Worm (Caenorhabditis elegans): ENCODE data around the gene Y57A10A.27.
"Not testable (repeated sequence)": the region's sequence is repeated elsewhere in the genome, so short reads cannot be mapped to it uniquely, and the experiment has no call there.

Gene Y57A10A.27

DNA sequence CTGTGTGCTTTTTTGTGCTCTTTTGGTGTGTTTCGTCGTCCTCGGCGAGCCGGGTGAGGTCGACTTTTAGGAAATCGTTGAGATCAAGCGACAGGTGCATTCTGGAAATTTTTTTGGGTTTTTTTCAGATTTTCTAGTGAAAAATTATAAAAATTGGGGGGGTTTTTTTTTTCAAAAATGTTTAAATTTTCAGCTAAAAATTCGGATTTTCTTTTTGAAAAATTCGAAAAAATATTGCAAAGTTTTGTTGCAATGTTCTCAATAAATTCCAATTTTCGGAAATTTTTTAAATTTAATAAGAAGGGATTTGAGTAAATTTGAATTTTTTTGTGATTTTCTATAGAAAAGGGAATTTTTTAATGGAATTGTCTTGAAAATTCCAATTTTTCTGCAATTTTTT lies at the start of gene Y57A10A.27:
Y57A10A.27 (minus strand) TSS at position 101 of the 400 bp plus-strand sequence.
- TF ChIP-seq nhr-11 (tag; optimal IDR thresholded peaks at IDR 0.05), result no peak
- no peak for TF ChIP-seq nhr-77 (tag; optimal IDR thresholded peaks at IDR 0.05)
- TF ChIP-seq unc-62 (GFP tag; optimal IDR thresholded peaks at IDR 0.05), result no peak
- no peak for TF ChIP-seq alr-1 (tag; optimal IDR thresholded peaks at IDR 0.05)
- TF ChIP-seq nhr-23 (tag; optimal IDR thresholded peaks at IDR 0.05), result no peak
- TF ChIP-seq unc-55 (GFP tag; optimal IDR thresholded peaks at IDR 0.05), result no peak
- TF ChIP-seq lin-11 (tag; optimal IDR thresholded peaks at IDR 0.05), result no peak
- TF ChIP-seq aly-2 (tag; optimal IDR thresholded peaks at IDR 0.05), result no peak
- no peak for TF ChIP-seq ztf-11 (tag; optimal IDR thresholded peaks at IDR 0.05)
- no peak for TF ChIP-seq lin-39 (tag; optimal IDR thresholded peaks at IDR 0.05)
- TF ChIP-seq nhr-25 (tag; optimal IDR thresholded peaks at IDR 0.05), result no peak
- no peak for TF ChIP-seq ztf-1 (GFP tag; conservative IDR thresholded peaks at IDR 0.05)
- TF ChIP-seq nhr-129 (tag; optimal IDR thresholded peaks at IDR 0.05), result no peak
- TF ChIP-seq snpc-4 (tag; optimal IDR thresholded peaks at IDR 0.05), result no peak
- no peak for TF ChIP-seq egl-27 (tag; optimal IDR thresholded peaks at IDR 0.05)
- no peak for TF ChIP-seq nhr-10 (tag; optimal IDR thresholded peaks at IDR 0.05)
- no peak for TF ChIP-seq sma-9 (GFP tag; optimal IDR thresholded peaks at IDR 0.05)
- TF ChIP-seq sma-9 (tag; optimal IDR thresholded peaks at IDR 0.05), result no peak
- no peak for TF ChIP-seq lin-13 (GFP tag; optimal IDR thresholded peaks at IDR 0.05)
- no peak for TF ChIP-seq ztf-4 (tag; optimal IDR thresholded peaks at IDR 0.05)
- no peak for TF ChIP-seq C34F6.9 (tag; optimal IDR thresholded peaks at IDR 0.05)

DNA sequence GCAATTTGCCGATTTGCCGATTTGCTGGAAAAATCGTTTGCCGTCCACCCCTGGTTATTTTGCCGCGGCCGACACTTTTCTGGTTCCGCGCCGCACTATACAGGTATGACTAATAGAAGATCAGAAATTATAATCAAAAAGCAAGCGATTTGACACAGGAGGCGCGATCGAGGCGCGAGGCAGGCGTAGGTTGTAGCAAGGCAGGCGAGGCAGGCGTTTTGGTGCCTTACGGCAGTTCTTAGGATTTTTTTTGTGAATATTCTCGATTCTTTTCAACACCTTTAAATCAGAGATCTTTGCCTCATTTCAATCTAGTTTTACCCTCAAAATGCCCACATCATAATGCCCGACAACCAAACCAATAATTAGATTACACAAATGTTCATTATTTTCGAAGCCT lies 49.3 kb upstream of the Y57A10A.27 start, which contains the start of gene sre-56:
sre-56 (plus strand) TSS at position 301 of the 400 bp plus-strand sequence.
- TF ChIP-seq ztf-4 (tag; optimal IDR thresholded peaks at IDR 0.05), result no peak
- no peak for TF ChIP-seq lsy-2 (tag; optimal IDR thresholded peaks at IDR 0.05)
- no peak for TF ChIP-seq crh-2 (tag; optimal IDR thresholded peaks at IDR 0.05)

ce11 chrII:12323305-12323704 lies 48.5 kb upstream of the Y57A10A.27 start, which contains the start of gene sre-53:
Gene sre-53, minus strand, starts transcription at chrII:12323405.
- TF ChIP-seq gmeb-1 (tag; optimal IDR thresholded peaks at IDR 0.05) (no peak), lsy-2 (tag; optimal IDR thresholded peaks at IDR 0.05) (no peak), alr-1 (tag; optimal IDR thresholded peaks at IDR 0.05) (no peak), ama-1 (optimal IDR thresholded peaks at IDR 0.05) (no peak), nhr-12 (tag; optimal IDR thresholded peaks at IDR 0.05) (no peak), Y55F3AM.14 (GFP tag; optimal IDR thresholded peaks at IDR 0.05) (no peak), lin-39 (tag; optimal IDR thresholded peaks at IDR 0.05) (no peak), ceh-16 (tag; optimal IDR thresholded peaks at IDR 0.05) (no peak)

DNA sequence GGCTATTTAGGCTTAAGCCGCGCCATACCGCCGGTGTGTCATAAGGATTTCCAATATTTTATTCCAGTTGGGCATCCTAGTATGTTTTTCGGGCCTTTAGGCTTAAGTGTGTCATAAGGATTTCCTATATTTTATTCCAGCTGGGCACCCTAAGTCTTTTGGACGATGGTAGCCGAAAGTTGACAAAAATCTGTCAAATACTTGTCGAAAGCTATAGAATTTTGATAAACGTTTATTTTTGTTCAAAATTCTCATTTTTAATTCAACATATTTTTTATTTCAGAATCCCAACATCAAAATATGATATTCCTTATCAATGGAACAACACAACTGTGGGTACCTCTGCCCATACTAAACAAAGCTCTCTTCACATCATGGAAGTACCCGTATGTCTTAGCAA lies 43.7 kb upstream of the Y57A10A.27 start, which contains the start of gene sre-49:
sre-49 (plus strand) TSS at position 301 of the 400 bp plus-strand sequence.
- TF ChIP-seq lin-11, nhr-12, mbf-1 (tag; optimal IDR thresholded peaks at IDR 0.05): not testable (repeated sequence)

- TF ChIP-seq unc-62 (GFP tag; optimal IDR thresholded peaks at IDR 0.05) (no peak), ceh-16 (tag; optimal IDR thresholded peaks at IDR 0.05) (no peak), zag-1 (tag; optimal IDR thresholded peaks at IDR 0.05) (no peak), elt-1 (tag; optimal IDR thresholded peaks at IDR 0.05) (no peak), sma-9 (GFP tag; optimal IDR thresholded peaks at IDR 0.05) (no peak), sma-9 (tag; optimal IDR thresholded peaks at IDR 0.05) (no peak)
These were observed 36.7 kb upstream of the Y57A10A.27 start, which contains the start of gene sre-51 for ce11 chrII:12311560-12311959. Gene sre-51, plus strand, starts transcription at chrII:12311860.

- TF ChIP-seq lin-11 (tag; optimal IDR thresholded peaks at IDR 0.05), result no peak
- TF ChIP-seq sma-3 (GFP tag; optimal IDR thresholded peaks at IDR 0.05), result no peak
- no peak for TF ChIP-seq blmp-1 (tag; optimal IDR thresholded peaks at IDR 0.05; ENCODE audit: insufficient read depth)
- TF ChIP-seq nhr-237 (tag; optimal IDR thresholded peaks at IDR 0.05), result no peak
- TF ChIP-seq peb-1 (tag; optimal IDR thresholded peaks at IDR 0.05), result no peak
- no peak for TF ChIP-seq elt-1 (tag; optimal IDR thresholded peaks at IDR 0.05)
- no peak for TF ChIP-seq nhr-77 (tag; optimal IDR thresholded peaks at IDR 0.05)
- TF ChIP-seq ama-1 (optimal IDR thresholded peaks at IDR 0.05), result no peak
These were observed 34.8 kb upstream of the Y57A10A.27 start, which contains the start of gene C50E10.2 for ce11 chrII:12309614-12310013. Gene C50E10.2, minus strand, starts transcription at chrII:12309714.

All from whole organism, L2 larva.